Fruit fly (Drosophila melanogaster) whole organism, embryonic: ENCODE results near the gene CG10232.

Experiments
- ATbp ChIP-seq: fragments of 200-800 bp; sonication (Bioruptor generic); optimal IDR thresholded peaks from 2 replicates; lab custom pipeline; 2017; ENCODE audit warnings: missing biosample characterization, mild to moderate bottlenecking, missing genetic modification characterization, missing genetic modification reagents
- Asciz ChIP-seq: fragments of 200-800 bp; sonication (Bioruptor generic); optimal IDR thresholded peaks from 2 replicates; lab custom pipeline; 2017; ENCODE audit warnings: missing biosample characterization, mild to moderate bottlenecking, missing genetic modification characterization, missing genetic modification reagents
- Bgb ChIP-seq: fragments of 200-800 bp; sonication (Bioruptor generic); IDR thresholded peaks from 2 replicates; pipeline ENCODE4 v1.3.6; 2022; ENCODE audit warnings: missing biosample characterization, missing genetic modification characterization; ENCODE audit not compliant: partially characterized antibody
- C15 ChIP-seq: fragments of 200-800 bp; sonication (Bioruptor generic); IDR thresholded peaks from 3 replicates; pipeline ENCODE4 v1.3.6; 2022; ENCODE audit warnings: missing biosample characterization, missing genetic modification characterization
- CG10274 ChIP-seq: fragments of 200-800 bp; sonication (Bioruptor generic); optimal IDR thresholded peaks from 3 replicates; lab custom pipeline; 2017; ENCODE audit warnings: missing biosample characterization, mild to moderate bottlenecking, missing genetic modification characterization
- CG11723 ChIP-seq: fragments of 200-800 bp; sonication (Bioruptor generic); optimal IDR thresholded peaks from 2 replicates; lab custom pipeline; 2017; ENCODE audit warnings: missing biosample characterization, mild to moderate bottlenecking, missing genetic modification characterization
- CG12155 ChIP-seq: fragments of 200-800 bp; sonication (Bioruptor generic); optimal IDR thresholded peaks from 3 replicates; lab custom pipeline; 2016; ENCODE audit warnings: missing biosample characterization, missing genetic modification characterization
- CG14710 ChIP-seq: fragments of 200-800 bp; sonication (Bioruptor generic); optimal IDR thresholded peaks from 3 replicates; lab custom pipeline; 2019; ENCODE audit warnings: missing biosample characterization, mild to moderate bottlenecking, missing genetic modification characterization, moderate library complexity
- CG1602 ChIP-seq: fragments of 200-800 bp; sonication (Bioruptor generic); optimal IDR thresholded peaks from 3 replicates; lab custom pipeline; 2016; ENCODE audit warnings: missing biosample characterization, missing genetic modification characterization
- CG16779 ChIP-seq: fragments of 200-800 bp; sonication (Bioruptor generic); IDR thresholded peaks from 2 replicates; pipeline ENCODE4 v1.3.6; 2022; ENCODE audit warnings: missing biosample characterization, missing genetic modification characterization
- CG3065 ChIP-seq: fragments of 200-800 bp; sonication (Bioruptor generic); optimal IDR thresholded peaks from 2 replicates; lab custom pipeline; 2016; ENCODE audit warnings: missing biosample characterization, missing genetic modification characterization
- CG31441 ChIP-seq: fragments of 200-800 bp; sonication (Bioruptor generic); IDR thresholded peaks from 2 replicates; pipeline ENCODE4 v1.3.6; 2022; ENCODE audit warnings: missing biosample characterization, missing genetic modification characterization
- CG34376 ChIP-seq: fragments of 200-800 bp; sonication (Bioruptor generic); optimal IDR thresholded peaks from 2 replicates; lab custom pipeline; 2018; ENCODE audit warnings: missing biosample characterization, mild to moderate bottlenecking, missing genetic modification characterization
- CG6654 ChIP-seq: fragments of 200-800 bp; sonication (Bioruptor generic); optimal IDR thresholded peaks from 2 replicates; lab custom pipeline; 2017; ENCODE audit warnings: missing biosample characterization, mild to moderate bottlenecking, missing genetic modification characterization
- CG6765 ChIP-seq: fragments of 200-800 bp; sonication (Bioruptor generic); optimal IDR thresholded peaks from 3 replicates; lab custom pipeline; 2017; ENCODE audit warnings: missing biosample characterization, mild to moderate bottlenecking, missing genetic modification characterization
- CG6813 ChIP-seq: fragments of 200-800 bp; sonication (Bioruptor generic); optimal IDR thresholded peaks from 2 replicates; lab custom pipeline; 2017; ENCODE audit warnings: missing biosample characterization, missing genetic modification characterization, mild to moderate bottlenecking, moderate library complexity, missing genetic modification reagents
- CG8281 ChIP-seq: fragments of 200-800 bp; sonication (Bioruptor generic); optimal IDR thresholded peaks from 2 replicates; lab custom pipeline; 2018; ENCODE audit warnings: missing biosample characterization, mild to moderate bottlenecking, missing genetic modification characterization, moderate library complexity
- CG8944 ChIP-seq: fragments of 200-800 bp; sonication (Bioruptor generic); optimal IDR thresholded peaks from 3 replicates; lab custom pipeline; 2016; ENCODE audit warnings: missing biosample characterization, missing genetic modification characterization
- Chrac-16 ChIP-seq: fragments of 200-800 bp; sonication (Bioruptor generic); optimal IDR thresholded peaks from 3 replicates; lab custom pipeline; 2016; ENCODE audit warnings: missing biosample characterization, missing genetic modification characterization
- CkIIα-i1 ChIP-seq: fragments of 200-800 bp; sonication (Bioruptor generic); IDR thresholded peaks from 2 replicates; pipeline ENCODE4 v1.3.6; 2022; ENCODE audit warnings: missing biosample characterization, missing genetic modification characterization
- Doc2 ChIP-seq: fragments of 200-800 bp; sonication (Bioruptor generic); IDR thresholded peaks from 2 replicates; pipeline ENCODE4 v1.3.6; 2022; ENCODE audit warnings: missing biosample characterization, missing genetic modification characterization
- ERR ChIP-seq: fragments of 200-800 bp; sonication (Bioruptor generic); optimal IDR thresholded peaks from 2 replicates; lab custom pipeline; 2016; ENCODE audit warnings: missing biosample characterization, missing genetic modification characterization
- Fer3 ChIP-seq: fragments of 200-800 bp; sonication (Bioruptor generic); optimal IDR thresholded peaks from 2 replicates; lab custom pipeline; 2018; ENCODE audit warnings: missing biosample characterization, mild to moderate bottlenecking, missing genetic modification characterization, moderate library complexity
- HHEX ChIP-seq: fragments of 200-800 bp; sonication (Bioruptor generic); optimal IDR thresholded peaks from 3 replicates; lab custom pipeline; 2017; ENCODE audit warnings: missing biosample characterization, mild to moderate bottlenecking, missing genetic modification characterization, missing genetic modification reagents
- HmgZ ChIP-seq: fragments of 200-800 bp; sonication (Bioruptor generic); optimal IDR thresholded peaks from 2 replicates; lab custom pipeline; 2018; ENCODE audit warnings: missing biosample characterization, mild to moderate bottlenecking, missing genetic modification characterization
- Hr78 ChIP-seq, 2 experiments: fragments of 200-800 bp in 1 of 2; fragments of >200 bp in 1 of 2; sonication (Bioruptor generic) in 1 of 2; optimal IDR thresholded peaks; 2 replicates each; lab custom pipeline; 2017 to 2019; ENCODE audit warnings: missing biosample characterization in 2 of 2, missing genetic modification characterization in 2 of 2, mild to moderate bottlenecking in 1 of 2, moderate library complexity in 1 of 2
- Lhr ChIP-seq: fragments of 200-800 bp; sonication (Bioruptor generic); optimal IDR thresholded peaks from 3 replicates; lab custom pipeline; 2017; ENCODE audit warnings: mild to moderate bottlenecking, missing biosample characterization, missing genetic modification reagents, missing genetic modification characterization
- Lim3 ChIP-seq: fragments of 200-800 bp; sonication (Bioruptor generic); IDR thresholded peaks from 2 replicates; pipeline ENCODE4 v1.3.6; 2022; ENCODE audit warnings: missing biosample characterization, missing genetic modification characterization
- Mrtf ChIP-seq: fragments of 200-800 bp; sonication (Bioruptor generic); IDR thresholded peaks from 3 replicates; pipeline ENCODE4 v1.3.6; 2022; ENCODE audit warnings: missing biosample characterization, missing genetic modification characterization
- Six4 ChIP-seq: fragments of 200-800 bp; sonication (Bioruptor generic); optimal IDR thresholded peaks from 2 replicates; lab custom pipeline; 2016; ENCODE audit warnings: missing biosample characterization, missing genetic modification characterization
- Sry-β ChIP-seq: fragments of 200-800 bp; sonication (Bioruptor generic); optimal IDR thresholded peaks from 2 replicates; lab custom pipeline; 2018; ENCODE audit warnings: missing biosample characterization, mild to moderate bottlenecking, missing genetic modification characterization, moderate library complexity
- Taf1 ChIP-seq: fragments of 200-800 bp; sonication (Bioruptor generic); IDR thresholded peaks from 2 replicates; pipeline ENCODE4 v1.3.6; 2022; ENCODE audit warnings: missing biosample characterization, missing genetic modification characterization
- ato ChIP-seq: fragments of 200-800 bp; sonication (Bioruptor generic); IDR thresholded peaks from 2 replicates; pipeline ENCODE4 v1.3.6; 2022; ENCODE audit warnings: missing biosample characterization, missing genetic modification characterization; ENCODE audit not compliant: partially characterized antibody
- bab2 ChIP-seq: fragments of 200-800 bp; sonication (Bioruptor generic); optimal IDR thresholded peaks from 2 replicates; lab custom pipeline; 2016; ENCODE audit warnings: missing biosample characterization, missing genetic modification characterization
- chn ChIP-seq: fragments of 200-800 bp; sonication (Bioruptor generic); optimal IDR thresholded peaks from 2 replicates; lab custom pipeline; 2016; ENCODE audit warnings: missing biosample characterization, missing genetic modification characterization
- disco-r ChIP-seq: fragments of 200-800 bp; sonication (Bioruptor generic); optimal IDR thresholded peaks from 2 replicates; lab custom pipeline; 2016; ENCODE audit warnings: missing biosample characterization, missing genetic modification characterization
- fd102C ChIP-seq: fragments of 200-800 bp; sonication (Bioruptor generic); optimal IDR thresholded peaks from 2 replicates; lab custom pipeline; 2018; ENCODE audit warnings: missing biosample characterization, mild to moderate bottlenecking, missing genetic modification characterization, moderate library complexity
- jumu ChIP-seq: fragments of 200-800 bp; sonication (Bioruptor generic); optimal IDR thresholded peaks from 3 replicates; lab custom pipeline; 2016; ENCODE audit warnings: missing biosample characterization, missing genetic modification characterization
- kah ChIP-seq: fragments of 200-800 bp; sonication (Bioruptor generic); optimal IDR thresholded peaks from 2 replicates; lab custom pipeline; 2018; ENCODE audit warnings: missing biosample characterization, mild to moderate bottlenecking, missing genetic modification characterization
- kay ChIP-seq: fragments of 200-800 bp; sonication (Bioruptor generic); optimal IDR thresholded peaks from 2 replicates; lab custom pipeline; 2016; ENCODE audit warnings: missing biosample characterization, missing genetic modification characterization
- prd ChIP-seq, 3 experiments: fragments of >200 bp in 2 of 3; fragments of 200-800 bp in 1 of 3; sonication (Bioruptor generic) in 1 of 3; optimal IDR thresholded peaks in 2 of 3; IDR thresholded peaks in 1 of 3; 2 replicates in 2 of 3; 3 replicates in 1 of 3; pipeline versions ENCODE4 v1.3.6 to Lab custom; 2017 to 2022; ENCODE audit warnings: missing biosample characterization in 1 of 3, missing genetic modification characterization in 1 of 3
- salm ChIP-seq: fragments of 200-800 bp; sonication (Bioruptor generic); optimal IDR thresholded peaks from 2 replicates; lab custom pipeline; 2018; ENCODE audit warnings: missing biosample characterization, mild to moderate bottlenecking, missing genetic modification characterization
- scrt ChIP-seq: fragments of 200-800 bp; sonication (Bioruptor generic); optimal IDR thresholded peaks from 2 replicates; lab custom pipeline; 2018; ENCODE audit warnings: missing biosample characterization, mild to moderate bottlenecking, missing genetic modification characterization, moderate library complexity
- sens-2 ChIP-seq: fragments of 200-800 bp; sonication (Bioruptor generic); IDR thresholded peaks from 2 replicates; pipeline ENCODE4 v1.3.6; 2022; ENCODE audit warnings: missing biosample characterization, missing genetic modification characterization
- sisA ChIP-seq: fragments of 200-800 bp; sonication (Bioruptor generic); IDR thresholded peaks from 2 replicates; pipeline ENCODE4 v1.3.6; 2022; ENCODE audit warnings: missing biosample characterization, missing genetic modification characterization
- slp2 ChIP-seq: fragments of 200-800 bp; sonication (Bioruptor generic); optimal IDR thresholded peaks from 2 replicates; lab custom pipeline; 2016; ENCODE audit warnings: missing biosample characterization, missing genetic modification characterization
- sqz ChIP-seq: fragments of 200-800 bp; sonication (Bioruptor generic); optimal IDR thresholded peaks from 3 replicates; lab custom pipeline; 2018; ENCODE audit warnings: missing biosample characterization, mild to moderate bottlenecking, missing genetic modification characterization
- vfl ChIP-seq: fragments of 200-800 bp; sonication (Bioruptor generic); optimal IDR thresholded peaks from 2 replicates; lab custom pipeline; 2016; ENCODE audit warnings: missing biosample characterization, missing genetic modification characterization
- wek ChIP-seq: fragments of 200-800 bp; sonication (Bioruptor generic); optimal IDR thresholded peaks from 3 replicates; lab custom pipeline; 2018; ENCODE audit warnings: missing biosample characterization, mild to moderate bottlenecking, missing genetic modification characterization, moderate library complexity

Gene CG10232

DNA sequence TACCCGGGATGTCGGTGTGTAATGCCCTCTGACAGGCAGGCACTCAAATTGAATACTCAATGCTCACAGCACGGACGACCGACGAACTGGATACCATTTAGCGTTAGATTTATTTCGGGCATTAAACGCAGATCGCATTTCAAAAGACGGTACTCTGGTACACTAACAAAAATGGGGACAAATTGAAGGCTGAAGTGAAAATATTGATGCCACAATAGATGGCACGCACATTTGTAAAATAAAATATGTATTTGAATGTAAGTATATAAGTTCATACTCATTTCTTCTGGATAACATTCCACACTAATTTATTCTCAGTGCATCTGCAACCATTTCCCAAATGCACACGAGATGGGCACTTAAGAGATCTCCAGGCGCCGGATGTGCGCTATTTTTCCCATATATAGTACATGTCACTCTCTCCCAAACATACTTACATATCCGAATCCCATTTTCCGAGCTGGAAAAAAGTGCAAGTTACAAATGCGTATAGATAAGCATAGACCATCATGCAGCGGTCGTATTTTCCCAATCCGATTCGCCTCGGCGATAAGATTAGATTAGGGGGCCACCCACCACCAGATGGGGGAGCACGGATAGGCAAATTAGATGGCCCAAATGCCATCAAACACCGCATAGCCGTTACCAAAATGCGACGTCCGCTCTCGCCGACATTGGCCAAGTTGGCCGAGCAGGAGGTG, 11.8 kb downstream of the CG10232 start, which contains the start of gene CG10301 (continued):
- TF ChIP-seq sqz (GFP tag; lab: Kevin White, UChicago) (peak; percentile 31), Bgb (GFP tag; lab: Robert Waterston, UW) (no peak), jumu (GFP tag; lab: Kevin White, UChicago) (no peak), sisA (GFP tag; lab: Robert Waterston, UW) (peak; percentile 69), Chrac-16 (GFP tag; lab: Kevin White, UChicago) (peak; percentile 68), Hr78 (GFP tag; optimal IDR thresholded peaks at IDR 0.05; lab: Kevin White, UChicago) (no peak), Sry-β (GFP tag; lab: Kevin White, UChicago) (no peak), prd (optimal IDR thresholded peaks at IDR 0.05; lab: Kevin White, UChicago) (no peak), prd (GFP tag; IDR thresholded peaks at IDR 0.05; lab: Robert Waterston, UW) (peak; percentile 86), kah (GFP tag; lab: Kevin White, UChicago) (peak; percentile 34), vfl (GFP tag; lab: Kevin White, UChicago) (no peak), ato (no peak), salm (tag; lab: Kevin White, UChicago) (no peak), CkIIα-i1 (GFP tag; lab: Robert Waterston, UW) (no peak), slp2 (GFP tag; lab: Kevin White, UChicago) (peak; percentile 1), Fer3 (tag; lab: Kevin White, UChicago) (peak; percentile 8), CG34376 (GFP tag; lab: Kevin White, UChicago) (no peak), CG11723 (GFP tag; lab: Kevin White, UChicago) (peak; percentile 1), Asciz (GFP tag; lab: Kevin White, UChicago) (no peak), Six4 (peak; percentile 73), disco-r (GFP tag; lab: Kevin White, UChicago) (no peak), Lim3 (no peak), sens-2 (peak; percentile 71), C15 (GFP tag; lab: Robert Waterston, UW) (no peak), CG12155 (GFP tag; lab: Kevin White, UChicago) (no peak), CG8281 (no peak), CG6813 (GFP tag; lab: Kevin White, UChicago) (peak; percentile 29), HmgZ (tag; lab: Kevin White, UChicago) (no peak), bab2 (peak; percentile 34), CG8944 (GFP tag; lab: Kevin White, UChicago) (peak; percentile 22), HHEX (GFP tag; lab: Kevin White, UChicago) (peak; percentile 12), CG6765 (no peak), ATbp (peak; percentile 56), Taf1 (no peak), wek (GFP tag; lab: Kevin White, UChicago) (peak; percentile 10), CG1602 (GFP tag; lab: Kevin White, UChicago) (peak; percentile 66), scrt (GFP tag; lab: Kevin White, UChicago) (no peak), Lhr (GFP tag; lab: Kevin White, UChicago) (peak; percentile 40), CG14710 (tag; lab: Kevin White, UChicago) (peak; percentile 78), CG6654 (GFP tag; lab: Kevin White, UChicago) (no peak), CG16779 (no peak), chn (GFP tag; lab: Kevin White, UChicago) (peak; percentile 44), fd102C (peak; percentile 76), Mrtf (GFP tag; lab: Robert Waterston, UW) (peak; percentile 20; the same call in 1 of the 3 replicates), CG3065 (GFP tag; lab: Kevin White, UChicago) (peak; percentile 43), CG31441 (peak; percentile 65), CG10274 (GFP tag; lab: Kevin White, UChicago) (no peak), ERR (GFP tag; lab: Kevin White, UChicago) (no peak), Doc2 (no peak), kay (GFP tag; lab: Kevin White, UChicago) (no peak)
